Fruit fly (Drosophila melanogaster) whole organism, embryonic: ENCODE data around the gene CG11454.
A peak's percentile ranks its signal among the peaks of the same experiment; 100 is the strongest.

Experiments used
- CG10565 ChIP-seq: fragments of 200-800 bp; sonication (Bioruptor generic); optimal IDR thresholded peaks from 3 replicates; lab custom pipeline; 2016; ENCODE audit warnings: missing biosample characterization, mild to moderate bottlenecking, missing genetic modification characterization
- CG12659 ChIP-seq: fragments of 200-800 bp; sonication (Bioruptor generic); optimal IDR thresholded peaks from 3 replicates; lab custom pipeline; 2017; ENCODE audit warnings: mild to moderate bottlenecking, missing biosample characterization, missing genetic modification reagents, missing genetic modification characterization
- CG13894 ChIP-seq: fragments of 200-800 bp; sonication (Bioruptor generic); optimal IDR thresholded peaks from 3 replicates; lab custom pipeline; 2018; ENCODE audit warnings: missing biosample characterization, mild to moderate bottlenecking, missing genetic modification characterization, moderate library complexity
- CG15011 ChIP-seq: fragments of 200-800 bp; sonication (Bioruptor generic); optimal IDR thresholded peaks from 3 replicates; lab custom pipeline; 2018; ENCODE audit warnings: missing biosample characterization, mild to moderate bottlenecking, missing genetic modification characterization
- CG17328 ChIP-seq: fragments of 200-800 bp; sonication (Bioruptor generic); IDR thresholded peaks from 2 replicates; pipeline ENCODE4 v1.3.6; 2022; ENCODE audit warnings: missing biosample characterization, missing genetic modification characterization
- CG17361 ChIP-seq: fragments of 200-800 bp; sonication (Bioruptor generic); IDR thresholded peaks from 3 replicates; pipeline ENCODE4 v1.3.6; 2022; ENCODE audit warnings: missing biosample characterization, missing genetic modification characterization
- CG18262 ChIP-seq: fragments of 200-800 bp; optimal IDR thresholded peaks from 3 replicates; lab custom pipeline; 2019; ENCODE audit warnings: missing biosample characterization, mild to moderate bottlenecking, missing genetic modification characterization, moderate library complexity
- CG2120 ChIP-seq: fragments of 200-800 bp; sonication (Bioruptor generic); optimal IDR thresholded peaks from 3 replicates; lab custom pipeline; 2016; ENCODE audit warnings: missing biosample characterization, missing genetic modification characterization
- CG2202 ChIP-seq: fragments of 200-800 bp; sonication (Bioruptor generic); optimal IDR thresholded peaks from 2 replicates; lab custom pipeline; 2018; ENCODE audit warnings: missing biosample characterization, mild to moderate bottlenecking, missing genetic modification characterization
- CG34422 ChIP-seq: fragments of 200-800 bp; sonication (Bioruptor generic); IDR thresholded peaks from 3 replicates; pipeline ENCODE4 v1.3.6; 2022; ENCODE audit warnings: missing biosample characterization, missing genetic modification characterization
- CG3847 ChIP-seq: fragments of 200-800 bp; sonication (Bioruptor generic); IDR thresholded peaks from 2 replicates; pipeline ENCODE4 v1.3.6; 2022; ENCODE audit warnings: missing biosample characterization, missing genetic modification characterization
- CG4820 ChIP-seq: fragments of 200-800 bp; sonication (Bioruptor generic); optimal IDR thresholded peaks from 3 replicates; lab custom pipeline; 2016; ENCODE audit warnings: missing biosample characterization, missing genetic modification characterization
- CG5245 ChIP-seq: fragments of 200-800 bp; sonication (Bioruptor generic); optimal IDR thresholded peaks from 3 replicates; lab custom pipeline; 2016; ENCODE audit warnings: missing biosample characterization, missing genetic modification characterization
- CG6175 ChIP-seq: fragments of 200-800 bp; sonication (Bioruptor generic); IDR thresholded peaks from 3 replicates; pipeline ENCODE4 v1.3.6; 2022; ENCODE audit warnings: missing biosample characterization, missing genetic modification characterization
- CG7786 ChIP-seq: fragments of 200-800 bp; sonication (Bioruptor generic); optimal IDR thresholded peaks from 2 replicates; lab custom pipeline; 2016; ENCODE audit warnings: missing biosample characterization, missing genetic modification characterization
- CG7928 ChIP-seq: fragments of 200-800 bp; sonication (Bioruptor generic); optimal IDR thresholded peaks from 2 replicates; lab custom pipeline; 2017; ENCODE audit warnings: missing biosample characterization, mild to moderate bottlenecking, missing genetic modification characterization
- CG8359 ChIP-seq: fragments of 200-800 bp; sonication (Bioruptor generic); optimal IDR thresholded peaks from 2 replicates; lab custom pipeline; 2017; ENCODE audit warnings: missing biosample characterization, mild to moderate bottlenecking, missing genetic modification characterization, borderline replicate concordance
- CG9817 ChIP-seq: fragments of 200-800 bp; sonication (Bioruptor generic); optimal IDR thresholded peaks from 2 replicates; lab custom pipeline; 2018; ENCODE audit warnings: missing biosample characterization, mild to moderate bottlenecking, missing genetic modification characterization, moderate library complexity
- Dll ChIP-seq: fragments of 200-800 bp; sonication (Bioruptor generic); IDR thresholded peaks from 4 replicates; pipeline ENCODE4 v1.3.6; 2022; ENCODE audit warnings: missing biosample characterization, missing genetic modification characterization; ENCODE audit not compliant: partially characterized antibody
- Ets65A ChIP-seq: fragments of 200-800 bp; sonication (Bioruptor generic); peaks from one replicate; lab custom pipeline; 2016; ENCODE audit warnings: missing biosample characterization, missing genetic modification characterization
- GATAe ChIP-seq: fragments of 200-800 bp; sonication (Bioruptor generic); conservative IDR thresholded peaks from 2 replicates; pipeline ENCODE4 v1.3.6; 2022; ENCODE audit warnings: missing biosample characterization, missing genetic modification characterization
- H2.0 ChIP-seq: fragments of 200-800 bp; sonication (Bioruptor generic); IDR thresholded peaks from 2 replicates; pipeline ENCODE4 v1.3.6; 2022; ENCODE audit warnings: missing biosample characterization, missing genetic modification characterization
- Hr51 ChIP-seq, 2 experiments: fragments of 200-800 bp; sonication (Bioruptor generic); optimal IDR thresholded peaks; 2 replicates in 1 of 2; 3 replicates in 1 of 2; lab custom pipeline; 2016 to 2018; ENCODE audit warnings: missing biosample characterization in 2 of 2, missing genetic modification characterization in 2 of 2, mild to moderate bottlenecking in 1 of 2, moderate library complexity in 1 of 2
- Max ChIP-seq: fragments of 200-800 bp; sonication (Bioruptor generic); optimal IDR thresholded peaks from 2 replicates; lab custom pipeline; 2016; ENCODE audit warnings: missing biosample characterization, mild to moderate bottlenecking, missing genetic modification characterization
- ab ChIP-seq: fragments of 200-800 bp; sonication (Bioruptor generic); optimal IDR thresholded peaks from 2 replicates; lab custom pipeline; 2016; ENCODE audit warnings: missing biosample characterization, missing genetic modification characterization
- disco-r ChIP-seq: fragments of 200-800 bp; sonication (Bioruptor generic); optimal IDR thresholded peaks from 2 replicates; lab custom pipeline; 2016; ENCODE audit warnings: missing biosample characterization, missing genetic modification characterization
- dmrt11E ChIP-seq: fragments of 200-800 bp; sonication (Bioruptor generic); optimal IDR thresholded peaks from 3 replicates; lab custom pipeline; 2018; ENCODE audit warnings: missing biosample characterization, mild to moderate bottlenecking, missing genetic modification characterization, moderate library complexity
- dysf ChIP-seq: fragments of 200-800 bp; sonication (Bioruptor generic); IDR thresholded peaks from 3 replicates; pipeline ENCODE4 v1.3.6; 2022; ENCODE audit warnings: missing biosample characterization, missing genetic modification characterization
- gcm ChIP-seq: fragments of 200-800 bp; sonication (Bioruptor generic); optimal IDR thresholded peaks from 2 replicates; lab custom pipeline; 2019; ENCODE audit warnings: missing biosample characterization, mild to moderate bottlenecking, missing genetic modification characterization, moderate library complexity
- jing ChIP-seq: fragments of 200-800 bp; sonication (Bioruptor generic); optimal IDR thresholded peaks from 2 replicates; lab custom pipeline; 2018; ENCODE audit warnings: missing biosample characterization, mild to moderate bottlenecking, missing genetic modification characterization
- lola ChIP-seq, 3 experiments: fragments of >200 bp in 2 of 3; fragments of 200-800 bp in 1 of 3; sonication (Bioruptor generic) in 1 of 3; optimal IDR thresholded peaks; 2 replicates each; lab custom pipeline; 2017 to 2019; ENCODE audit warnings: missing biosample characterization in 3 of 3, missing genetic modification characterization in 3 of 3, mild to moderate bottlenecking in 1 of 3, moderate library complexity in 1 of 3
- mirr ChIP-seq: fragments of 200-800 bp; sonication (Bioruptor generic); optimal IDR thresholded peaks from 3 replicates; lab custom pipeline; 2018; ENCODE audit warnings: missing biosample characterization, mild to moderate bottlenecking, missing genetic modification characterization
- phol ChIP-seq: fragments of 200-800 bp; sonication (Bioruptor generic); optimal IDR thresholded peaks from 3 replicates; lab custom pipeline; 2018; ENCODE audit warnings: missing biosample characterization, mild to moderate bottlenecking, missing genetic modification characterization, moderate library complexity
- salm ChIP-seq: fragments of 200-800 bp; sonication (Bioruptor generic); optimal IDR thresholded peaks from 2 replicates; lab custom pipeline; 2018; ENCODE audit warnings: missing biosample characterization, mild to moderate bottlenecking, missing genetic modification characterization
- scrt ChIP-seq: fragments of 200-800 bp; sonication (Bioruptor generic); optimal IDR thresholded peaks from 2 replicates; lab custom pipeline; 2018; ENCODE audit warnings: missing biosample characterization, mild to moderate bottlenecking, missing genetic modification characterization, moderate library complexity
- sd ChIP-seq: fragments of 200-800 bp; sonication (Bioruptor generic); optimal IDR thresholded peaks from 3 replicates; lab custom pipeline; 2018; ENCODE audit warnings: missing biosample characterization, mild to moderate bottlenecking, missing genetic modification characterization, moderate library complexity
- tap ChIP-seq: fragments of 200-800 bp; optimal IDR thresholded peaks from 3 replicates; lab custom pipeline; 2019; ENCODE audit warnings: missing biosample characterization, mild to moderate bottlenecking, missing genetic modification characterization, moderate library complexity

CG11454 gene

DNA sequence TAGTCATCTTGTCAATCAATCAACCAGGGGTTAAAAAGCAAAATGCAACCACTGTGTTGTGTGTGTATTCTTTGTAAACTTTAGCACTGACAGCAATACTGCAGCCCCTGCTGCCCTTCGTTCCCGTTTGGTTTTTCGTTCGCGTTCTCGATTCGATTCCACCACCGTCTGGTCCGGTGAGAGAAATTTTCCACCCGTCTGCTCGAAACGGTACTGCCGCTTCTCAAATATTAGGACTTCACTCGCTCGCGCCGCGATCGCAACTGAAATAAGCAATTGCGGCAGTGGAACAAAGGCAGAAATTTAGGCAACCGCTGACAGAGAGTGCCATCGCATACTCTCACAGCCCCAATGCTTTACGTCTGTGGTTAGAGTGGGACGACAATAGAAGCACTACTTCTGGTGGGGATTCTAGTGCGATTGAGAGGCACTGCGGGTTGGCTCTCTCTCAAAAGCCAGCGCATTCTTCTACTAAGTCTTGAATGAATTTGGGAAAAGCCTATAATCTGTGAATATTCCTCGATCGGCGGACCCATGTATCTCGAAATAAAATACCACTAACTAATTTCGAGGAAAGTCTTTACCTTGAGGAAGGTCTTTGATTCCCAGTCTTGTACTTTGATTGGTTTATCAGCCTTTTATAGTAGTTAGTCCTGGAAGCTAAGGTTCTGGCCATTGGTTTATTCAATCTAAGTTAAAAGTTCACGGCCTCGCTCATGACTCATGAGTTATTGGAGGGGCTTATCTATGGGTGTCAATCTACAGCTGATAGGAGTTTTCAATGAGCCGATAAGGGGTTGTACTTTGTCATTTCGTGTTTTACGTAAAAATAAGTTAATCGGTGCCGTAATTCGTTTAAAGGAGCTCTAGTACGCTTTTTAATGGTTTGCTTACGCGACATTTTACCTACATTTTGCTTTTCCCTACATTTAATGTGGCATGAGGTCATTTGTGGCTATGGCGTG is 13.9 kb upstream of the CG11454 start (continued):
- TF ChIP-seq disco-r (GFP tag; lab: Kevin White, UChicago) (no peak), CG17361 (GFP tag; lab: Robert Waterston, UW) (no peak), CG9817 (tag; lab: Kevin White, UChicago) (no peak), Ets65A (GFP tag; lab: Kevin White, UChicago) (no peak), tap (peak; percentile 8), CG3847 (GFP tag; lab: Robert Waterston, UW) (no peak), phol (no peak), CG2202 (tag; lab: Kevin White, UChicago) (peak; percentile 42), sd (tag; lab: Kevin White, UChicago) (peak; percentile 96), CG12659 (peak; percentile 60), jing (GFP tag; lab: Kevin White, UChicago) (no peak), CG17328 (GFP tag; lab: Robert Waterston, UW) (peak; percentile 47; the same call in 1 of the 2 replicates), salm (tag; lab: Kevin White, UChicago) (peak; percentile 13), CG8359 (GFP tag; lab: Kevin White, UChicago) (no peak), dmrt11E (tag; lab: Kevin White, UChicago) (no peak), CG6175 (GFP tag; lab: Robert Waterston, UW) (peak; percentile 32; the same call in 1 of the 3 replicates), CG34422 (GFP tag; lab: Robert Waterston, UW) (peak; percentile 64; the same call in 2 of the 3 replicates), CG7928 (GFP tag; lab: Kevin White, UChicago) (no peak), CG15011 (no peak), CG5245 (GFP tag; lab: Kevin White, UChicago) (no peak), CG2120 (GFP tag; lab: Kevin White, UChicago) (peak; percentile 26), Dll (GFP tag; lab: Robert Waterston, UW) (no peak; the same call in 3 of the 4 replicates), CG7786 (GFP tag; lab: Kevin White, UChicago) (no peak), ab (GFP tag; lab: Kevin White, UChicago) (no peak), Max (GFP tag; lab: Kevin White, UChicago) (peak; percentile 30), Hr51 (GFP tag; optimal IDR thresholded peaks at IDR 0.05; lab: Kevin White, UChicago) (no peak), gcm (peak; percentile 78), GATAe (GFP tag; lab: Robert Waterston, UW) (no peak; the same call in 1 of the 2 replicates)
- TF ChIP-seq, all 482 proteins: peak for 213

dm6 chr2L:130691-131090 is 12.4 kb upstream of the CG11454 start, which contains the start of gene CG3164:
Gene CG3164 (minus strand): TSS chr2L:130791.
- TF ChIP-seq lola (GFP tag; optimal IDR thresholded peaks at IDR 0.05; lab: Kevin White, UChicago) = peak in 1 of 3 experiments; percentile 22
- peak; percentile 76 for TF ChIP-seq CG13894 (tag; lab: Kevin White, UChicago)
- no peak for TF ChIP-seq CG18262 (tag; lab: Kevin White, UChicago)
- TF ChIP-seq CG4820 (GFP tag; lab: Kevin White, UChicago) = no peak
- no peak for TF ChIP-seq dysf
- TF ChIP-seq H2.0 (GFP tag; lab: Robert Waterston, UW) = no peak
- no peak for TF ChIP-seq mirr (GFP tag; lab: Kevin White, UChicago)
- TF ChIP-seq CG10565 (GFP tag; lab: Kevin White, UChicago) = no peak
- TF ChIP-seq scrt (GFP tag; lab: Kevin White, UChicago) = no peak
